Worm (Caenorhabditis elegans) whole organism, young adult: ENCODE data around the gene alh-12.

Source experiments
- K12H6.12 ChIP-seq: fragments of 200-800 bp; sonication (Bioruptor generic); optimal IDR thresholded peaks from 2 replicates; lab custom pipeline; 2018; ENCODE audit warnings: mild to moderate bottlenecking, missing genetic modification characterization, missing compliant biosample characterization
- ZK185.1 ChIP-seq: sonication (generic microtip); optimal IDR thresholded peaks from 2 replicates; lab custom pipeline; 2016; ENCODE audit warnings: mild to moderate bottlenecking, missing genetic modification characterization, missing compliant biosample characterization; ENCODE audit not compliant: poor library complexity, severe bottlenecking
- ama-1 ChIP-seq, 3 experiments: fragments of 150-350 bp in 1 of 3; sonication (generic microtip) in 2 of 3; optimal IDR thresholded peaks; 2 replicates each; lab custom pipeline; 2014 to 2018; ENCODE audit warnings: missing biosample characterization in 2 of 3, missing genetic modification characterization in 2 of 3, missing genetic modification reagents in 2 of 3
- ceh-27 ChIP-seq: fragments of 200-800 bp; sonication (Bioruptor generic); optimal IDR thresholded peaks from 2 replicates; lab custom pipeline; 2018; ENCODE audit warnings: mild to moderate bottlenecking, missing genetic modification characterization, moderate library complexity, missing compliant biosample characterization
- hlh-12 ChIP-seq: sonication (generic microtip); optimal IDR thresholded peaks from 2 replicates; lab custom pipeline; 2016; ENCODE audit warnings: missing genetic modification characterization, missing compliant biosample characterization
- hlh-26 ChIP-seq: fragments of 200-800 bp; sonication (Bioruptor generic); conservative IDR thresholded peaks from 2 replicates; pipeline ENCODE4 v1.3.6; 2022; ENCODE audit warnings: missing genetic modification reagents, missing genetic modification characterization, missing compliant biosample characterization
- hmg-20 ChIP-seq: fragments of 200-800 bp; sonication (Bioruptor generic); IDR thresholded peaks from 2 replicates; pipeline ENCODE4 v1.3.6; 2022; ENCODE audit warnings: missing genetic modification reagents, missing genetic modification characterization, missing compliant biosample characterization
- nfya-1 ChIP-seq: sonication (generic microtip); optimal IDR thresholded peaks from 2 replicates; lab custom pipeline; 2017; ENCODE audit warnings: antibody characterized with exemption, missing compliant biosample characterization, missing genetic modification characterization, borderline replicate concordance; ENCODE audit not compliant: insufficient read depth
- pha-4 ChIP-seq: fragments of 150-350 bp; sonication (generic microtip); optimal IDR thresholded peaks from 2 replicates; lab custom pipeline; 2014; ENCODE audit warnings: missing biosample characterization, missing genetic modification reagents, missing genetic modification characterization
- rcor-1 ChIP-seq: fragments of 200-800 bp; sonication (Bioruptor generic); IDR thresholded peaks from 2 replicates; pipeline ENCODE4 v1.3.6; 2022; ENCODE audit warnings: missing genetic modification reagents, missing genetic modification characterization, missing compliant biosample characterization
- snpc-4 ChIP-seq, 5 experiments: fragments of 150-350 bp in 1 of 5; sonication (generic microtip) in 4 of 5; optimal IDR thresholded peaks; 2 replicates each; lab custom pipeline; 2014 to 2018; ENCODE audit warnings: missing genetic modification characterization in 5 of 5, missing biosample characterization in 3 of 5, antibody characterized with exemption in 2 of 5, mild to moderate bottlenecking in 2 of 5, missing compliant biosample characterization in 2 of 5, missing genotype in 2 of 5, moderate library complexity in 2 of 5, missing genetic modification reagents in 1 of 5
- ztf-18 ChIP-seq: sonication (generic microtip); optimal IDR thresholded peaks from 2 replicates; lab custom pipeline; 2016; ENCODE audit warnings: missing genotype, mild to moderate bottlenecking, missing genetic modification characterization, missing compliant biosample characterization
- ztf-28 ChIP-seq: fragments of 200-800 bp; sonication (Bioruptor generic); IDR thresholded peaks from 2 replicates; pipeline ENCODE4 v1.3.6; 2022; ENCODE audit warnings: missing genetic modification reagents, missing genetic modification characterization, missing compliant biosample characterization

ce11 chrIII:7489055-7489534 lies 35.2 kb downstream of the alh-12 start, which contains the start of gene mup-4:
- TF ChIP-seq ztf-18 (tag; lab: Kevin White, UChicago) (no peak), snpc-4 (GFP tag; optimal IDR thresholded peaks at IDR 0.05; lab: Kevin White, UChicago) (no peak), snpc-4 (tag; optimal IDR thresholded peaks at IDR 0.05; lab: Kevin White, UChicago) (no peak), rcor-1 (no peak), nfya-1 (no peak), hlh-26 (GFP tag; lab: Robert Waterston, UW) (no peak), hmg-20 (no peak), ama-1 (optimal IDR thresholded peaks at IDR 0.05; lab: Kevin White, UChicago) (no peak), ama-1 (GFP tag; optimal IDR thresholded peaks at IDR 0.05; lab: Kevin White, UChicago) (no peak), ceh-27 (GFP tag; lab: Kevin White, UChicago) (no peak), pha-4 (no peak), ZK185.1 (no peak), hlh-12 (tag; lab: Kevin White, UChicago) (no peak), K12H6.12 (tag; lab: Kevin White, UChicago) (no peak), ztf-28 (GFP tag; lab: Robert Waterston, UW) (no peak)
